Fruit fly (Drosophila melanogaster): ENCODE data around the gene CG42788.
A peak's percentile ranks its signal among the peaks of the same experiment; 100 is the strongest.

Gene CG42788

DNA sequence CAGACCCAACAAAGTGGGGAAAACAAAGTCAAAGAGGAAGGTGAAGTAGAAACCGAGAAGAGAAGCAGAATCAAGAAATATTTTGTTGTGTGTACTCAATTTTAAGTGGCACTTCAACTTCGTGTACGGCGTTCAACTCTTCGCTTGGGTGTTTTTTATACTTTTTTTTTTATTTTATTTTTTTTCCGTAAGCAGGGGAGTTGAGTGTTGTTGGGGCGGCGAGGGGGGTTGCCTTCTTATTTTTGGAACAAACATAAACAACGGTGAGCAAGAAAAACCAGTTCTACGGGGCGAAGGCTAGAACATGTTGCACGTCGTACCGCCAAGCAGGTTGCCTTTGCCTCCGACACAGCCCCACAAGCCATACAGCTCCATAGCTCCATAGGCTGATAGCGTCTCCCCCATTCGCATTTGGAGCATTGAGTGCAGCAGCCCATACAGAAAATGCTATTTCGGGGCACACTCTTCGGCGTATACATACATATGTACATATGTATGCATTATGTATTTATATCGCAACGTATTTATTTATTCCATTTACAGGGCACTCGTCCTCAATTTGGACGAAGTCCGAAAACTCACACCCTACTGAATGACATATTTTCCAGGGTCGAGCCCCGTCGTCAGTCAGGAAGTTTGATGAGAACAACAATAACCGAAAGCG, 39.9 kb downstream of the CG42788 start (continued):
- TF ChIP-seq Gug (GFP tag; IDR thresholded peaks at IDR 0.05), result no peak
- peak; percentile 55; the same call in 1 of the 2 replicates for TF ChIP-seq rib (GFP tag; IDR thresholded peaks at IDR 0.05)
- TF ChIP-seq vfl (GFP tag; optimal IDR thresholded peaks at IDR 0.05), result no peak
- no peak for TF ChIP-seq cato (GFP tag; optimal IDR thresholded peaks at IDR 0.05; ENCODE audit: borderline replicate concordance)
- TF ChIP-seq zen (tag; optimal IDR thresholded peaks at IDR 0.05), result no peak
- peak; percentile 85 for TF ChIP-seq CG15601 (tag; optimal IDR thresholded peaks at IDR 0.05)
- 0 out of 3 replicates have a peak, but pooled peaks have one; percentile 31 for TF ChIP-seq CG7963 (GFP tag; IDR thresholded peaks at IDR 0.05; ENCODE audit: partially characterized antibody)
- peak; percentile 5 for TF ChIP-seq CG11504 (tag; optimal IDR thresholded peaks at IDR 0.05)
- TF ChIP-seq tup (GFP tag; optimal IDR thresholded peaks at IDR 0.05), result peak; percentile 4
- TF ChIP-seq Drgx (GFP tag; IDR thresholded peaks at IDR 0.05), result peak; percentile 71
- peak; percentile 34 for TF ChIP-seq sens (GFP tag)
- TF ChIP-seq abd-A (tag; optimal IDR thresholded peaks at IDR 0.05), result peak; percentile 13
- no peak for TF ChIP-seq ap (GFP tag; IDR thresholded peaks at IDR 0.05)
- 0 out of 2 replicates have a peak, but pooled peaks have one; percentile 13 for TF ChIP-seq slbo (GFP tag; IDR thresholded peaks at IDR 0.05)
- TF ChIP-seq Dfd (GFP tag; optimal IDR thresholded peaks at IDR 0.05), result no peak
- TF ChIP-seq CG34422 (GFP tag; IDR thresholded peaks at IDR 0.05), result 0 out of 3 replicates have a peak, but pooled peaks have one; percentile 22
- TF ChIP-seq en (GFP tag; optimal IDR thresholded peaks at IDR 0.05), result no peak
- TF ChIP-seq CG5180 (GFP tag; optimal IDR thresholded peaks at IDR 0.05), result peak; percentile 96
- peak; percentile 5 for TF ChIP-seq Hmr (GFP tag; optimal IDR thresholded peaks at IDR 0.05)
- peak; percentile 52 for TF ChIP-seq CG17359 (tag; optimal IDR thresholded peaks at IDR 0.05)
- TF ChIP-seq danr (GFP tag; IDR thresholded peaks at IDR 0.05), result no peak
- no peak for TF ChIP-seq CG14014 (GFP tag; IDR thresholded peaks at IDR 0.05)
- TF ChIP-seq Dll (GFP tag; IDR thresholded peaks at IDR 0.05; ENCODE audit: partially characterized antibody), result no peak
- TF ChIP-seq z (GFP tag; IDR thresholded peaks at IDR 0.05), result peak; percentile 42; the same call in 1 of the 3 replicates
- TF ChIP-seq CG6175 (GFP tag; IDR thresholded peaks at IDR 0.05), result peak; percentile 78; the same call in 2 of the 3 replicates
- TF ChIP-seq vvl (GFP tag; IDR thresholded peaks at IDR 0.05), result 0 out of 2 replicates have a peak, but pooled peaks have one; percentile 10
- TF ChIP-seq vnd (GFP tag; IDR thresholded peaks at IDR 0.05; ENCODE audit: partially characterized antibody), result peak; percentile 43; the same call in 1 of the 3 replicates
- no peak for TF ChIP-seq trh (GFP tag; optimal IDR thresholded peaks at IDR 0.05)
- TF ChIP-seq wek (GFP tag; optimal IDR thresholded peaks at IDR 0.05), result no peak
- TF ChIP-seq so (GFP tag; IDR thresholded peaks at IDR 0.05), result 0 out of 3 replicates have a peak, but pooled peaks have one; percentile 27
- no peak for TF ChIP-seq p53 (GFP tag; optimal IDR thresholded peaks at IDR 0.05)
- peak; percentile 17 for TF ChIP-seq psq (GFP tag; optimal IDR thresholded peaks at IDR 0.05)
- peak; percentile 1 for TF ChIP-seq CG10431 (GFP tag; optimal IDR thresholded peaks at IDR 0.05)
- TF ChIP-seq CG10321 (GFP tag; IDR thresholded peaks at IDR 0.05), result 0 out of 2 replicates have a peak, but pooled peaks have one; percentile 8
- TF ChIP-seq chm (GFP tag; IDR thresholded peaks at IDR 0.05), result 0 out of 2 replicates have a peak, but pooled peaks have one; percentile 45
- peak; percentile 25; the same call in 1 of the 2 replicates for TF ChIP-seq CG17328 (GFP tag; IDR thresholded peaks at IDR 0.05)
- no peak for TF ChIP-seq gcm (GFP tag; optimal IDR thresholded peaks at IDR 0.05)
- TF ChIP-seq CG16863 (GFP tag; optimal IDR thresholded peaks at IDR 0.05), result no peak
- peak; percentile 8 for TF ChIP-seq CG18599 (GFP tag; optimal IDR thresholded peaks at IDR 0.05)
- TF ChIP-seq ci (GFP tag; IDR thresholded peaks at IDR 0.05), result peak; percentile 44; the same call in 2 of the 3 replicates
- no peak for TF ChIP-seq croc (GFP tag; conservative IDR thresholded peaks at IDR 0.05)
- TF ChIP-seq Xrp1 (GFP tag; IDR thresholded peaks at IDR 0.05), result 0 out of 2 replicates have a peak, but pooled peaks have one; percentile 4
- TF ChIP-seq Rfx (GFP tag; IDR thresholded peaks at IDR 0.05), result no peak
- TF ChIP-seq lbe (GFP tag; optimal IDR thresholded peaks at IDR 0.05), result peak; percentile 31
- TF ChIP-seq chinmo (GFP tag; IDR thresholded peaks at IDR 0.05; ENCODE audit: partially characterized antibody), result peak; percentile 84; the same call in 2 of the 4 replicates
- peak; percentile 78 for TF ChIP-seq Vsx1 (GFP tag; optimal IDR thresholded peaks at IDR 0.05)
- peak; percentile 90 for TF ChIP-seq crol (GFP tag; IDR thresholded peaks at IDR 0.05)
- TF ChIP-seq ab (GFP tag; optimal IDR thresholded peaks at IDR 0.05), result no peak
- TF ChIP-seq kni (GFP tag; optimal IDR thresholded peaks at IDR 0.05), result peak; percentile 80
